Fruit fly (Drosophila melanogaster): Measurements from ENCODE around the gene CG5783.

CG5783 gene

DNA sequence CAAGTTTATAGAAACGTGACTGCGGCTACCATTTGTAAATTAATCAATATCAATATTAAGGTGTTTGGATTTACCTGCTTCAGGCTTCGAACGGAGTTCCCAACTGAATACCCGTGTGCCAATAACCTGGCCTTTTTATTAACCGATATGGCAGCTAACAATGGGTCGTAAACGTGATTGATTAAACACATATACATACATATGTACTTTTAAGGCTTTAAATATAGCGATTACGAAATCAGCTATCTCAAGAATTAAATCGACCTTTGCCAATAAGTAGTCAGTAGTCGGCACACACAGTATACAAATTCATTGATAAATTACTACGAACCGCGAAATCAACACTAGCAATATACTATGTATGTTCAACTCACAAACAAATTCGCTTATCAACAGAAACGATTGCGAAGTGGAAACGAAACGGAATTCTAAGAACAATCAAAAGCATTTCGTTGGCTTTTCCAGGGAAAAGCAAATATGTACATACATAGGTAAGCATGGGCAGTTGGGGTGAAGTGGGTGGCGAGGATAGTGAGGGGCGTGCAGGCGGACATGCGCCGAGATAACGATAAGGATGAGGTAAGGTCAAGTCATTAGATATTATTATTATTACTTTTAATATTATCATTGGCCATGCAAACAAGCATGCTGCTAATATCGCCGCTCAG lies 7.2 kb upstream of the CG5783 start (continued):
- TF ChIP-seq Lim3 (GFP tag; IDR thresholded peaks at IDR 0.05) (peak; percentile 19; the same call in 1 of the 2 replicates), CG9437 (GFP tag; optimal IDR thresholded peaks at IDR 0.05) (no peak), zen (tag; optimal IDR thresholded peaks at IDR 0.05) (no peak), otp (GFP tag; IDR thresholded peaks at IDR 0.05) (peak; percentile 79), kni (GFP tag; optimal IDR thresholded peaks at IDR 0.05) (peak; percentile 59), br (optimal IDR thresholded peaks at IDR 0.05) (no peak), dm (GFP tag; optimal IDR thresholded peaks at IDR 0.05) (peak; percentile 28), klu (GFP tag; IDR thresholded peaks at IDR 0.05) (no peak), luna (GFP tag; optimal IDR thresholded peaks at IDR 0.05) (no peak), CG15479 (GFP tag; optimal IDR thresholded peaks at IDR 0.05) (peak; percentile 46), Ravus (GFP tag; IDR thresholded peaks at IDR 0.05) (no peak), trh (GFP tag; optimal IDR thresholded peaks at IDR 0.05) (peak; percentile 1), CG18599 (GFP tag; optimal IDR thresholded peaks at IDR 0.05) (peak; percentile 87), inv (GFP tag; IDR thresholded peaks at IDR 0.05; ENCODE audit: partially characterized antibody) (no peak), CG10209 (GFP tag; optimal IDR thresholded peaks at IDR 0.05) (peak; percentile 77), CG9797 (GFP tag; optimal IDR thresholded peaks at IDR 0.05) (no peak), Trl (optimal IDR thresholded peaks at IDR 0.05) (no peak), Trl (GFP tag; optimal IDR thresholded peaks at IDR 0.05) (peak; percentile 64), Sry-β (GFP tag; optimal IDR thresholded peaks at IDR 0.05) (peak; percentile 39), Stat92E (GFP tag; optimal IDR thresholded peaks at IDR 0.05) (peak in 1 of 3 experiments; percentile 88), CG10274 (GFP tag; optimal IDR thresholded peaks at IDR 0.05) (peak; percentile 34), Rfx (GFP tag; IDR thresholded peaks at IDR 0.05) (peak; percentile 41; the same call in 1 of the 2 replicates), CG6791 (GFP tag; IDR thresholded peaks at IDR 0.05; ENCODE audit: partially characterized antibody) (no peak), CG9817 (tag; optimal IDR thresholded peaks at IDR 0.05) (peak; percentile 4), CG17361 (GFP tag; IDR thresholded peaks at IDR 0.05) (0 out of 3 replicates have a peak, but pooled peaks have one; percentile 28), Ets65A (GFP tag) (no peak), CG7372 (GFP tag; IDR thresholded peaks at IDR 0.05) (no peak), CG17612 (GFP tag; IDR thresholded peaks at IDR 0.05) (no peak), Dip3 (GFP tag; optimal IDR thresholded peaks at IDR 0.05) (no peak), D (optimal IDR thresholded peaks at IDR 0.05) (no peak), D (GFP tag; optimal IDR thresholded peaks at IDR 0.05) (peak; percentile 64), bab2 (GFP tag; optimal IDR thresholded peaks at IDR 0.05) (peak; percentile 66), ATbp (GFP tag; optimal IDR thresholded peaks at IDR 0.05) (peak; percentile 87), CG33213 (GFP tag; optimal IDR thresholded peaks at IDR 0.05) (peak; percentile 40), CG14710 (tag; optimal IDR thresholded peaks at IDR 0.05) (peak; percentile 47), Hey (tag; optimal IDR thresholded peaks at IDR 0.05) (peak; percentile 82), insv (GFP tag; optimal IDR thresholded peaks at IDR 0.05) (peak in 1 of 2 experiments; percentile 26), Nf-YC (tag; optimal IDR thresholded peaks at IDR 0.05) (peak; percentile 55), Dp (GFP tag; optimal IDR thresholded peaks at IDR 0.05) (no peak), CG12769 (tag; optimal IDR thresholded peaks at IDR 0.05) (peak; percentile 51), CG9876 (GFP tag; optimal IDR thresholded peaks at IDR 0.05) (peak; percentile 27), C15 (GFP tag; IDR thresholded peaks at IDR 0.05) (peak; percentile 38; the same call in 1 of the 3 replicates), Hr78 (GFP tag; optimal IDR thresholded peaks at IDR 0.05) (peak in 1 of 2 experiments; percentile 59), CG16863 (GFP tag; optimal IDR thresholded peaks at IDR 0.05) (no peak), CG5245 (GFP tag; optimal IDR thresholded peaks at IDR 0.05) (no peak), CG16779 (GFP tag; IDR thresholded peaks at IDR 0.05) (peak; percentile 43; the same call in 1 of the 2 replicates), tap (tag; optimal IDR thresholded peaks at IDR 0.05) (peak; percentile 71), zfh1 (GFP tag; IDR thresholded peaks at IDR 0.05) (peak; percentile 66; the same call in 1 of the 3 replicates), CG34376 (GFP tag; optimal IDR thresholded peaks at IDR 0.05) (peak; percentile 95), Taf1 (GFP tag; IDR thresholded peaks at IDR 0.05) (no peak)

All from whole organism, embryonic.